Fruit fly (Drosophila melanogaster): ENCODE measurements around the gene HBS1.

HBS1 gene

dm6 chr3L:1860749-1861148, 4.3 kb downstream of the HBS1 start:
- TF ChIP-seq Pif1A (GFP tag; optimal IDR thresholded peaks at IDR 0.05) (no peak), gl (tag; optimal IDR thresholded peaks at IDR 0.05) (no peak), CG10348 (GFP tag; IDR thresholded peaks at IDR 0.05) (no peak), Snoo (tag; optimal IDR thresholded peaks at IDR 0.05) (no peak), fd96Ca (GFP tag; IDR thresholded peaks at IDR 0.05) (no peak)

- no peak for TF ChIP-seq D1 (tag; optimal IDR thresholded peaks at IDR 0.05)
- no peak for TF ChIP-seq CG8159 (tag; optimal IDR thresholded peaks at IDR 0.05)
- no peak for TF ChIP-seq CG32121 (GFP tag; IDR thresholded peaks at IDR 0.05)
- TF ChIP-seq gl (tag; optimal IDR thresholded peaks at IDR 0.05), result peak; percentile 36
- TF ChIP-seq EcR (GFP tag; optimal IDR thresholded peaks at IDR 0.05), result no peak
- TF ChIP-seq CG4496 (GFP tag; IDR thresholded peaks at IDR 0.05), result peak; percentile 11; the same call in 1 of the 3 replicates
- peak; percentile 23 for TF ChIP-seq CG17806 (tag; optimal IDR thresholded peaks at IDR 0.05)
- no peak for TF ChIP-seq CG10348 (GFP tag; IDR thresholded peaks at IDR 0.05)
- TF ChIP-seq CG13204 (GFP tag; optimal IDR thresholded peaks at IDR 0.05), result no peak
- TF ChIP-seq rn (GFP tag; IDR thresholded peaks at IDR 0.05), result no peak
- TF ChIP-seq CG8301 (tag; optimal IDR thresholded peaks at IDR 0.05), result no peak
- TF ChIP-seq Pif1A (GFP tag; optimal IDR thresholded peaks at IDR 0.05), result peak; percentile 51
- no peak for TF ChIP-seq CG34367 (tag; optimal IDR thresholded peaks at IDR 0.05)
- TF ChIP-seq fd96Ca (GFP tag; IDR thresholded peaks at IDR 0.05), result no peak; the same call in 2 of the 3 replicates
- peak; percentile 39 for TF ChIP-seq Pif1B (GFP tag; optimal IDR thresholded peaks at IDR 0.05)
- no peak for TF ChIP-seq CG14655 (GFP tag; optimal IDR thresholded peaks at IDR 0.05)
- no peak for TF ChIP-seq CG9948 (tag; optimal IDR thresholded peaks at IDR 0.05)
- TF ChIP-seq CG12605 (GFP tag; IDR thresholded peaks at IDR 0.05), result peak; percentile 20; the same call in 1 of the 2 replicates
- no peak for TF ChIP-seq CG15710 (tag; optimal IDR thresholded peaks at IDR 0.05)
- TF ChIP-seq Snoo (tag; optimal IDR thresholded peaks at IDR 0.05), result peak; percentile 62
- no peak for TF ChIP-seq Ets98B (GFP tag; IDR thresholded peaks at IDR 0.05)
Measured at dm6 chr3L:1859563-1859962, 5.5 kb downstream of the HBS1 start.

- TF ChIP-seq gl (tag; optimal IDR thresholded peaks at IDR 0.05), result no peak
- peak; percentile 35 for TF ChIP-seq Pif1A (GFP tag; optimal IDR thresholded peaks at IDR 0.05)
- TF ChIP-seq CG9948 (tag; optimal IDR thresholded peaks at IDR 0.05), result peak; percentile 37
- no peak for TF ChIP-seq rn (GFP tag; IDR thresholded peaks at IDR 0.05)
- no peak for TF ChIP-seq D1 (tag; optimal IDR thresholded peaks at IDR 0.05)
- TF ChIP-seq CG14655 (GFP tag; optimal IDR thresholded peaks at IDR 0.05), result no peak
- peak; percentile 61 for TF ChIP-seq CG15710 (tag; optimal IDR thresholded peaks at IDR 0.05)
- TF ChIP-seq Ets98B (GFP tag; IDR thresholded peaks at IDR 0.05), result peak; percentile 47; the same call in 1 of the 2 replicates
- no peak for TF ChIP-seq EcR (GFP tag; optimal IDR thresholded peaks at IDR 0.05)
- no peak for TF ChIP-seq fd96Ca (GFP tag; IDR thresholded peaks at IDR 0.05)
- TF ChIP-seq CG4496 (GFP tag; IDR thresholded peaks at IDR 0.05), result no peak
- TF ChIP-seq CG32121 (GFP tag; IDR thresholded peaks at IDR 0.05), result peak; percentile 20; the same call in 1 of the 2 replicates
- peak; percentile 62 for TF ChIP-seq CG8159 (tag; optimal IDR thresholded peaks at IDR 0.05)
- peak; percentile 22 for TF ChIP-seq CG34367 (tag; optimal IDR thresholded peaks at IDR 0.05)
- TF ChIP-seq Snoo (tag; optimal IDR thresholded peaks at IDR 0.05), result peak; percentile 50
- TF ChIP-seq CG13204 (GFP tag; optimal IDR thresholded peaks at IDR 0.05), result no peak
- peak; percentile 29 for TF ChIP-seq CG17806 (tag; optimal IDR thresholded peaks at IDR 0.05)
- TF ChIP-seq CG8301 (tag; optimal IDR thresholded peaks at IDR 0.05), result peak; percentile 36
Measured at dm6 chr3L:1856467-1857350, 8.3 kb downstream of the HBS1 start, which contains the start of gene CG12024. Gene CG12024 (plus strand): TSS chr3L:1857165.

- no peak for TF ChIP-seq Snoo (tag; optimal IDR thresholded peaks at IDR 0.05)
- no peak for TF ChIP-seq CG8159 (tag; optimal IDR thresholded peaks at IDR 0.05)
- no peak for TF ChIP-seq rn (GFP tag; IDR thresholded peaks at IDR 0.05)
Measured at dm6 chr3L:1855491-1855890, 9.5 kb downstream of the HBS1 start, which contains the start of gene CNMa. Gene CNMa (minus strand): TSS chr3L:1855591.

dm6 chr3L:1853277-1853676, 11.8 kb downstream of the HBS1 start:
- TF ChIP-seq CG17806 (tag; optimal IDR thresholded peaks at IDR 0.05), result no peak
- peak; percentile 25 for TF ChIP-seq EcR (GFP tag; optimal IDR thresholded peaks at IDR 0.05)

dm6 chr3L:1850498-1850897, 14.5 kb downstream of the HBS1 start:
- TF ChIP-seq gl (tag; optimal IDR thresholded peaks at IDR 0.05) (no peak), fd96Ca (GFP tag; IDR thresholded peaks at IDR 0.05) (no peak), CG15710 (tag; optimal IDR thresholded peaks at IDR 0.05) (no peak), CG34367 (tag; optimal IDR thresholded peaks at IDR 0.05) (no peak), CG17806 (tag; optimal IDR thresholded peaks at IDR 0.05) (no peak), CG13204 (GFP tag; optimal IDR thresholded peaks at IDR 0.05) (no peak), CG12605 (GFP tag; IDR thresholded peaks at IDR 0.05) (no peak)

- no peak for TF ChIP-seq CG13204 (GFP tag; optimal IDR thresholded peaks at IDR 0.05)
- TF ChIP-seq CG4496 (GFP tag; IDR thresholded peaks at IDR 0.05), result peak; percentile 86
- TF ChIP-seq CG34367 (tag; optimal IDR thresholded peaks at IDR 0.05), result no peak
- TF ChIP-seq Ets98B (GFP tag; IDR thresholded peaks at IDR 0.05), result peak; percentile 88
- TF ChIP-seq fd96Ca (GFP tag; IDR thresholded peaks at IDR 0.05), result peak; percentile 86
- TF ChIP-seq CG17806 (tag; optimal IDR thresholded peaks at IDR 0.05), result no peak
- no peak for TF ChIP-seq CG9948 (tag; optimal IDR thresholded peaks at IDR 0.05)
- TF ChIP-seq CG12605 (GFP tag; IDR thresholded peaks at IDR 0.05), result peak; percentile 32; the same call in 1 of the 2 replicates
- peak; percentile 59; the same call in 1 of the 2 replicates for TF ChIP-seq rn (GFP tag; IDR thresholded peaks at IDR 0.05)
- TF ChIP-seq CG10348 (GFP tag; IDR thresholded peaks at IDR 0.05), result 0 out of 2 replicates have a peak, but pooled peaks have one; percentile 36
- peak; percentile 57 for TF ChIP-seq CG8301 (tag; optimal IDR thresholded peaks at IDR 0.05)
- peak; percentile 47 for TF ChIP-seq CG14655 (GFP tag; optimal IDR thresholded peaks at IDR 0.05)
- TF ChIP-seq CG32121 (GFP tag; IDR thresholded peaks at IDR 0.05), result peak; percentile 89
Measured at dm6 chr3L:1844600-1844999, 20.4 kb downstream of the HBS1 start.
